Fruit fly (Drosophila melanogaster): ENCODE measurements around the gene Mst36Fa.

Mst36Fa gene

DNA sequence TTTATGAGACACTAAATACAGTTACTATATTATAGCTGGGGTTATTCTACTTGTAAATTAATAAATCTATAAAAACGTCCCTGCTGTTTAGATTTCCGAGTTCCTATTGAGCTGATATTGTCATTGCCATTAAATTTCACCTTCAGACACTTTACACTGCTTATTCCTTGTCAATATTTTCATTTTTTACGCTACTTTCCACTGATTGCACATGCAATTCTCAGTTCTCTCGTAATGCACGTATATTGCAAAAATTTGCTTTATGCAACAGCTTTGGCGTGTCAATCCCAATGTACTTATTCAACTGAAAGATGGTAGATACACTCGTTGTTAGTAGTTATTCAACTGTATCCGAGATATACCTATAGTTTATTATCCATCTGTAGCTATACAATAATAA is 44.4 kb downstream of the Mst36Fa start:
- TF ChIP-seq acj6 (GFP tag; optimal IDR thresholded peaks at IDR 0.05), result no peak
- TF ChIP-seq CG8632 (GFP tag; optimal IDR thresholded peaks at IDR 0.05), result no peak
- TF ChIP-seq dsx (GFP tag; optimal IDR thresholded peaks at IDR 0.05; ENCODE audit: poor library complexity, severe bottlenecking), result no peak
- TF ChIP-seq OdsH (GFP tag; optimal IDR thresholded peaks at IDR 0.05), result no peak
- no peak for TF ChIP-seq achi (GFP tag; optimal IDR thresholded peaks at IDR 0.05)
- TF ChIP-seq CG4318 (GFP tag; optimal IDR thresholded peaks at IDR 0.05), result no peak
- no peak for TF ChIP-seq eg (GFP tag; IDR thresholded peaks at IDR 0.05)
- no peak for TF ChIP-seq CG15336 (GFP tag; IDR thresholded peaks at IDR 0.05)
- no peak for TF ChIP-seq CG6792 (GFP tag; optimal IDR thresholded peaks at IDR 0.05)

DNA sequence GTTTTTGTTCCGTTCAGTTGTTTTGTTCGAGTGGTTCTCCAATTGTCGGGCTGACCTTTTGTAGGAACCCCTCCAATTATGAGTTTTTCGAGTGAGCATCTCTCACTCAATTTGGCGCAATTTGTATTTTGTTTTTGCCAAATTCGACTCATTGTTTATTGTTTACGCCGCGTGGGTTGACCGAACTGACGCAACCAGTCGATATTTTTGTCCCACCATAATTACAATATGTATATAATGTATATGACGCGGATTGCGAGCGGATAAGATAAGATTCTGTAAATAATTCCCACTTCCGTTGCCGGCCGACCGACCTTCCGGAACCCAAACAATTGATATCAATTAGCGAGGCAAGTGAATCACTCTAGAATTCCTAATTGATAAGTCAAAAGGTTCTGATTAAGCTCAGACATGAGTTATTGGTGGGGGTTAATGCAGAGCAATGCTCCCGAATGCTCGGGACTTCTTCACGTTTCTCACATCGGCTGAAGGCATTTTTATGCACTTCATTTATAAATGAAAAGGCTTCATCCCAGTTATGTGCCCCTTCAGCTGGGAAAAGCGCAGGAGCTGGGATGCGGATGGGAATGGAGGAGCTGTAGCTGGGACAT is 46.1 kb downstream of the Mst36Fa start:
- TF ChIP-seq vri (GFP tag; optimal IDR thresholded peaks at IDR 0.05) (peak; percentile 73), Eip93F (GFP tag; optimal IDR thresholded peaks at IDR 0.05) (peak; percentile 49), CG9139 (GFP tag; optimal IDR thresholded peaks at IDR 0.05) (no peak), svp (GFP tag) (peak; percentile 85)

DNA sequence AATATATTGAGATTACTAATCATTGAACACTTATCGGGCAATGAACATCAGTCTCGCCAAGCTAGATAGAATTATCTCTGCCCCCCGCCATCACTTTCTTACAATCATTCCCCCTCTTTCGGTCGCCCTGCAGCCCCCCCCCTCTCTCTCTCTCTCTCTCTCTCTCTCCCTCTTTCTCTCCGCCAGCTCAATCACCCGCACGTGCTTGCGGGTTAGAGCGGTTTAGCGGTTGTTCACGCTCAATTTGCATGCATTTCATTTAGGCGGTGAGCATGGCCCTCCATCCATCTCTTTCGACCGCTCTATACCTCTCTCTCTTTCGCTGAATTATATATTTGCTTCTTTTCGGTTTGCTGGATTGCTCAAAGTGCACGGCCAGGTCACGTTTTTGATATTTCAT is 47.7 kb downstream of the Mst36Fa start:
- TF ChIP-seq CG16779 (tag; optimal IDR thresholded peaks at IDR 0.05) (no peak), Eip78C (GFP tag) (peak; percentile 38), CG4318 (GFP tag; optimal IDR thresholded peaks at IDR 0.05) (no peak), CG11762 (GFP tag; optimal IDR thresholded peaks at IDR 0.05; ENCODE audit: insufficient read depth) (no peak), net (GFP tag; optimal IDR thresholded peaks at IDR 0.05) (no peak), CG6792 (GFP tag; optimal IDR thresholded peaks at IDR 0.05) (no peak), fd59A (GFP tag; optimal IDR thresholded peaks at IDR 0.05) (no peak), CG6808 (GFP tag; optimal IDR thresholded peaks at IDR 0.05) (no peak), Eip75B (GFP tag; optimal IDR thresholded peaks at IDR 0.05) (no peak), Hr38 (GFP tag; optimal IDR thresholded peaks at IDR 0.05) (no peak), OdsH (GFP tag; optimal IDR thresholded peaks at IDR 0.05) (no peak), vri (GFP tag; optimal IDR thresholded peaks at IDR 0.05) (no peak), svp (GFP tag) (peak; percentile 84)

DNA sequence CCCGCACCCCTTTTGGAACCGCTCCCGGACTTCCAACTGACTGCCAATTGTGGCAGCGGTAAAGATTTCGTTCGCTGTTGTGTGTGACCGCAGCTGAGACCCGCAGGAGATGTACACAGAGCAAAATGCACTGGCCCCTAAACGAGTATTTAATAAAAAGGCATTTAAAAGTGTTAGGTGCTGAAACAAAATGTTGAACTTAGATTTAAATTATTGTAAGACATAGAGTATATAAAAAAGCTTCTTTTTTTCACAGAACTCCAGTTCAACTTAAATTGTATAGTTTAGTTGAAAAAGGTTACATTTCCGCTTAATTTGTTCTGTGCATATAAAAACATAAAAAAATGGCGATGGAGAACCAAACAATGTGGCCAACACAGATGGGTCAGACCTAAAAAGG is 48.7 kb downstream of the Mst36Fa start:
- TF ChIP-seq Blimp-1 (GFP tag; optimal IDR thresholded peaks at IDR 0.05), result no peak
- TF ChIP-seq CG6276 (GFP tag; optimal IDR thresholded peaks at IDR 0.05), result peak; percentile 73
- TF ChIP-seq esn (GFP tag; optimal IDR thresholded peaks at IDR 0.05), result peak; percentile 72
- peak; percentile 36 for TF ChIP-seq CG4318 (GFP tag; optimal IDR thresholded peaks at IDR 0.05)
- peak; percentile 64 for TF ChIP-seq CG31627 (GFP tag; optimal IDR thresholded peaks at IDR 0.05)
- peak; percentile 66 for TF ChIP-seq vri (GFP tag; optimal IDR thresholded peaks at IDR 0.05)
- no peak for TF ChIP-seq CG9139 (GFP tag; optimal IDR thresholded peaks at IDR 0.05)
- TF ChIP-seq CG15336 (GFP tag; IDR thresholded peaks at IDR 0.05), result peak; percentile 87
- TF ChIP-seq net (GFP tag; optimal IDR thresholded peaks at IDR 0.05), result peak; percentile 32
- TF ChIP-seq acj6 (GFP tag; optimal IDR thresholded peaks at IDR 0.05), result peak; percentile 75
- peak; percentile 81 for TF ChIP-seq eg (GFP tag; IDR thresholded peaks at IDR 0.05)
- peak; percentile 59 for TF ChIP-seq achi (GFP tag; optimal IDR thresholded peaks at IDR 0.05)
- TF ChIP-seq Hr38 (GFP tag; optimal IDR thresholded peaks at IDR 0.05), result no peak
- peak; percentile 76 for TF ChIP-seq Hr4 (GFP tag; optimal IDR thresholded peaks at IDR 0.05)
- TF ChIP-seq dac (GFP tag; optimal IDR thresholded peaks at IDR 0.05), result no peak
- TF ChIP-seq topi (GFP tag; optimal IDR thresholded peaks at IDR 0.05), result peak; percentile 51
- TF ChIP-seq Gug (GFP tag; IDR thresholded peaks at IDR 0.05), result peak; percentile 67
- TF ChIP-seq dsx (GFP tag; optimal IDR thresholded peaks at IDR 0.05; ENCODE audit: poor library complexity, severe bottlenecking), result peak; percentile 10
- peak; percentile 22 for TF ChIP-seq spab (GFP tag; optimal IDR thresholded peaks at IDR 0.05)
- TF ChIP-seq CG6808 (GFP tag; optimal IDR thresholded peaks at IDR 0.05), result peak; percentile 53
- peak; percentile 77 for TF ChIP-seq Eip75B (GFP tag; optimal IDR thresholded peaks at IDR 0.05)
- TF ChIP-seq Sox15 (GFP tag; optimal IDR thresholded peaks at IDR 0.05), result no peak
- TF ChIP-seq OdsH (GFP tag; optimal IDR thresholded peaks at IDR 0.05), result peak; percentile 47
- peak; percentile 79 for TF ChIP-seq CG6163 (GFP tag; IDR thresholded peaks at IDR 0.05)
- TF ChIP-seq CG6792 (GFP tag; optimal IDR thresholded peaks at IDR 0.05), result peak; percentile 60
- peak; percentile 43 for TF ChIP-seq CG11294 (GFP tag; IDR thresholded peaks at IDR 0.05)
- peak; percentile 45 for TF ChIP-seq CG6854 (GFP tag; optimal IDR thresholded peaks at IDR 0.05)
- peak; percentile 28 for TF ChIP-seq CG3032 (tag; optimal IDR thresholded peaks at IDR 0.05)
- TF ChIP-seq fkh (GFP tag; optimal IDR thresholded peaks at IDR 0.05), result no peak
- peak; percentile 47 for TF ChIP-seq cyc (GFP tag; optimal IDR thresholded peaks at IDR 0.05)
- peak; percentile 87 for TF ChIP-seq Eip78C (GFP tag)
- peak; percentile 37 for TF ChIP-seq CG11762 (GFP tag; optimal IDR thresholded peaks at IDR 0.05; ENCODE audit: insufficient read depth)
- TF ChIP-seq Hr39 (GFP tag; optimal IDR thresholded peaks at IDR 0.05), result peak; percentile 58
- TF ChIP-seq CG10631 (GFP tag; optimal IDR thresholded peaks at IDR 0.05), result peak; percentile 58
- TF ChIP-seq CG34406 (GFP tag; optimal IDR thresholded peaks at IDR 0.05), result peak; percentile 25
- TF ChIP-seq CG32006 (GFP tag; optimal IDR thresholded peaks at IDR 0.05), result peak; percentile 83
- peak; percentile 15 for TF ChIP-seq Ets21C (GFP tag; optimal IDR thresholded peaks at IDR 0.05)
